Worm (Caenorhabditis elegans) whole organism, L3 larva: ENCODE data around the gene his-8.

ENCODE experiments used
- ama-1 ChIP-seq: fragments of 150-350 bp; optimal IDR thresholded peaks from 2 replicates; lab custom pipeline; 2018
- ceh-82 ChIP-seq: fragments of 150-350 bp; optimal IDR thresholded peaks from 2 replicates; lab custom pipeline; 2014; ENCODE audit warnings: missing biosample characterization, missing genetic modification characterization
- elt-3 ChIP-seq, 3 experiments: fragments of 150-350 bp in 1 of 3; sonication (generic microtip) in 2 of 3; optimal IDR thresholded peaks; 2 replicates in 2 of 3; 4 replicates in 1 of 3; lab custom pipeline; 2014 to 2017; ENCODE audit warnings: missing biosample characterization in 3 of 3, missing genetic modification characterization in 3 of 3
- mdl-1 ChIP-seq: fragments of 150-350 bp; optimal IDR thresholded peaks from 2 replicates; lab custom pipeline; 2014; ENCODE audit warnings: missing biosample characterization, missing genetic modification characterization
- nfya-1 ChIP-seq: sonication (generic microtip); optimal IDR thresholded peaks from 2 replicates; lab custom pipeline; 2017; ENCODE audit warnings: missing genetic modification characterization, mild to moderate bottlenecking, missing compliant biosample characterization, antibody characterized with exemption, moderate library complexity; ENCODE audit not compliant: insufficient read depth
- snpc-4 ChIP-seq: fragments of 150-350 bp; optimal IDR thresholded peaks from 2 replicates; lab custom pipeline; 2014; ENCODE audit warnings: missing biosample characterization, missing genetic modification characterization

DNA sequence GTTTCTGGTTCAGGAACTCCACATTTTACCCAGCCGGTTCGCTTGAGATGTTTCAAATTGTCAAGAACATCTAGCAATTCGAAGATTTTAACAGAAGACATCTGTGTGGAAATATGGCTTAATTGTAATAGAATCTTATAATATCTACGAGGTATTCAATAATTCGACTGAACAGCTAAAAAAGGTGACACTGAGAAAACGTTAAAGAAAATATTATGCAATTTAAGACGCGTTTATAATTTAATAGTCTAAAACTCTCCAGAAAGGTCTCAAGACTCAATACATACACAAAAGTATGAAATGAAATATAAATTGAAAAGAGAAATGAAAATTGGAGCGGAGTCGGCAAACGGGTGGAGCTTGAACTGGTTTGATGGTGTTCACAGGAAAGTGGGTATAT is 19.5 kb downstream of the his-8 start, which contains the start of gene F45F2.9:
- TF ChIP-seq ama-1 (lab: Kevin White, UChicago) = no peak
- no peak for TF ChIP-seq elt-3 (tag; optimal IDR thresholded peaks at IDR 0.05; lab: Kevin White, UChicago)
- TF ChIP-seq mdl-1 (tag; lab: Kevin White, UChicago) = no peak
- TF ChIP-seq nfya-1 (tag; lab: Kevin White, UChicago) = no peak
- TF ChIP-seq snpc-4 (tag; lab: Kevin White, UChicago) = no peak
- TF ChIP-seq ceh-82 (tag; lab: Kevin White, UChicago) = no peak
